Worm (Caenorhabditis elegans) whole organism, midembryonic: ENCODE results near the gene T19D2.3.

ENCODE experiments used
- T22C8.4 ChIP-seq: fragments of 200-800 bp; sonication (Bioruptor generic); IDR thresholded peaks from 2 replicates; pipeline ENCODE4 v1.3.6; 2022; ENCODE audit warnings: missing genetic modification characterization, missing compliant biosample characterization
- cog-1 ChIP-seq: sonication (generic microtip); optimal IDR thresholded peaks from 2 replicates; lab custom pipeline; 2016; ENCODE audit warnings: missing genetic modification characterization, missing compliant biosample characterization
- flt-1 ChIP-seq: fragments of 200-800 bp; sonication (Bioruptor generic); IDR thresholded peaks from 2 replicates; pipeline ENCODE4 v1.3.6; 2022; ENCODE audit warnings: missing genetic modification characterization, missing compliant biosample characterization
- klf-2 ChIP-seq: fragments of 200-800 bp; sonication (Bioruptor generic); conservative IDR thresholded peaks from 2 replicates; pipeline ENCODE4 v1.3.6; 2022; ENCODE audit warnings: missing genetic modification reagents, missing genetic modification characterization, missing compliant biosample characterization
- med-1 ChIP-seq: sonication (generic microtip); optimal IDR thresholded peaks from 2 replicates; lab custom pipeline; 2017; ENCODE audit warnings: missing genetic modification characterization, mild to moderate bottlenecking, missing compliant biosample characterization, antibody characterized with exemption, missing genetic modification reagents; ENCODE audit not compliant: insufficient read depth
- ref-1 ChIP-seq: fragments of 200-800 bp; sonication (Bioruptor generic); conservative IDR thresholded peaks from 2 replicates; pipeline ENCODE4 v1.3.6; 2022; ENCODE audit warnings: missing genetic modification reagents, missing genetic modification characterization, missing compliant biosample characterization
- tab-1 ChIP-seq: fragments of 200-800 bp; sonication (Bioruptor generic); IDR thresholded peaks from 2 replicates; pipeline ENCODE4 v1.3.6; 2022; ENCODE audit warnings: missing genetic modification characterization, missing compliant biosample characterization
- ztf-23 ChIP-seq: fragments of 200-800 bp; sonication (Bioruptor generic); IDR thresholded peaks from 2 replicates; pipeline ENCODE4 v1.3.6; 2022; ENCODE audit warnings: missing genetic modification reagents, missing genetic modification characterization, missing compliant biosample characterization
- ztf-29 ChIP-seq: fragments of 200-800 bp; sonication (Bioruptor generic); IDR thresholded peaks from 2 replicates; pipeline ENCODE4 v1.3.6; 2022; ENCODE audit warnings: missing genetic modification reagents, missing genetic modification characterization, missing compliant biosample characterization

The T19D2.3 gene

ce11 chrX:3917013-3917412 lies 22.0 kb upstream of the T19D2.3 start, which contains the start of gene T22B2.3:
T22B2.3 (plus strand) TSS chrX:3917313.
- TF ChIP-seq cog-1 (tag; lab: Kevin White, UChicago) (no peak), med-1 (GFP tag; lab: Kevin White, UChicago) (no peak), flt-1 (no peak), tab-1 (GFP tag; lab: Robert Waterston, UW) (no peak), ztf-23 (GFP tag; lab: Robert Waterston, UW) (no peak), ztf-29 (no peak), T22C8.4 (GFP tag; lab: Robert Waterston, UW) (no peak), klf-2 (no peak), ref-1 (no peak)

- TF ChIP-seq flt-1: no peak
- no peak for TF ChIP-seq ref-1
- TF ChIP-seq cog-1 (tag; lab: Kevin White, UChicago): no peak
- TF ChIP-seq med-1 (GFP tag; lab: Kevin White, UChicago): no peak
- TF ChIP-seq klf-2: no peak
- TF ChIP-seq tab-1 (GFP tag; lab: Robert Waterston, UW): no peak
- no peak for TF ChIP-seq T22C8.4 (GFP tag; lab: Robert Waterston, UW)
- TF ChIP-seq ztf-29: no peak
- TF ChIP-seq ztf-23 (GFP tag; lab: Robert Waterston, UW): no peak
Observed at ce11 chrX:3918182-3918581, 20.9 kb upstream of the T19D2.3 start.

- no peak for TF ChIP-seq ztf-29
- no peak for TF ChIP-seq ref-1
- TF ChIP-seq ztf-23 (GFP tag; lab: Robert Waterston, UW): no peak
- TF ChIP-seq med-1 (GFP tag; lab: Kevin White, UChicago): no peak
- TF ChIP-seq cog-1 (tag; lab: Kevin White, UChicago): no peak
- no peak for TF ChIP-seq flt-1
- no peak for TF ChIP-seq T22C8.4 (GFP tag; lab: Robert Waterston, UW)
- TF ChIP-seq klf-2: no peak
- TF ChIP-seq tab-1 (GFP tag; lab: Robert Waterston, UW): no peak
Observed at ce11 chrX:3919689-3920088, 19.4 kb upstream of the T19D2.3 start.

- TF ChIP-seq med-1 (GFP tag; lab: Kevin White, UChicago) (no peak), cog-1 (tag; lab: Kevin White, UChicago) (no peak), klf-2 (no peak), ref-1 (no peak)
Observed at ce11 chrX:3920101-3920500, 18.9 kb upstream of the T19D2.3 start, which contains the start of gene T22B2.2. T22B2.2 (plus strand) TSS chrX:3920401.

- TF ChIP-seq tab-1 (GFP tag; lab: Robert Waterston, UW) (no peak), ref-1 (no peak), ztf-23 (GFP tag; lab: Robert Waterston, UW) (no peak), T22C8.4 (GFP tag; lab: Robert Waterston, UW) (no peak), klf-2 (no peak), med-1 (GFP tag; lab: Kevin White, UChicago) (no peak), cog-1 (tag; lab: Kevin White, UChicago) (no peak), flt-1 (no peak), ztf-29 (no peak)
Observed at ce11 chrX:3920747-3921146, 18.3 kb upstream of the T19D2.3 start.

- no peak for TF ChIP-seq cog-1 (tag; lab: Kevin White, UChicago)
- TF ChIP-seq T22C8.4 (GFP tag; lab: Robert Waterston, UW): no peak
- TF ChIP-seq ztf-23 (GFP tag; lab: Robert Waterston, UW): no peak
- no peak for TF ChIP-seq flt-1
- no peak for TF ChIP-seq klf-2
- TF ChIP-seq ztf-29: no peak
- TF ChIP-seq med-1 (GFP tag; lab: Kevin White, UChicago): no peak
- TF ChIP-seq ref-1: no peak
- no peak for TF ChIP-seq tab-1 (GFP tag; lab: Robert Waterston, UW)
Observed at ce11 chrX:3925776-3926175, 13.3 kb upstream of the T19D2.3 start, which contains the start of gene T22B2.1. T22B2.1 (plus strand) TSS chrX:3926076.

- TF ChIP-seq T22C8.4 (GFP tag; lab: Robert Waterston, UW) (no peak), ztf-23 (GFP tag; lab: Robert Waterston, UW) (no peak), ztf-29 (no peak), flt-1 (no peak), ref-1 (no peak), cog-1 (tag; lab: Kevin White, UChicago) (no peak), tab-1 (GFP tag; lab: Robert Waterston, UW) (no peak), med-1 (GFP tag; lab: Kevin White, UChicago) (no peak)
Observed at ce11 chrX:3931350-3931749, 7.7 kb upstream of the T19D2.3 start, which contains the start of gene adt-3. adt-3 (plus strand) TSS chrX:3931650.

ce11 chrX:3932694-3933093 lies 6.4 kb upstream of the T19D2.3 start:
- no peak for TF ChIP-seq T22C8.4 (GFP tag; lab: Robert Waterston, UW)
- TF ChIP-seq med-1 (GFP tag; lab: Kevin White, UChicago): no peak
- no peak for TF ChIP-seq ztf-29
- TF ChIP-seq flt-1: no peak

ce11 chrX:3937483-3937882 lies 1.6 kb upstream of the T19D2.3 start:
- TF ChIP-seq flt-1: no peak
- TF ChIP-seq ztf-29: no peak
- TF ChIP-seq klf-2: no peak
- TF ChIP-seq med-1 (GFP tag; lab: Kevin White, UChicago): no peak
- no peak for TF ChIP-seq tab-1 (GFP tag; lab: Robert Waterston, UW)
- TF ChIP-seq ref-1: no peak
- TF ChIP-seq cog-1 (tag; lab: Kevin White, UChicago): no peak
- TF ChIP-seq ztf-23 (GFP tag; lab: Robert Waterston, UW): no peak
- TF ChIP-seq T22C8.4 (GFP tag; lab: Robert Waterston, UW): no peak

ce11 chrX:3937884-3938283 lies 1.2 kb upstream of the T19D2.3 start:
- TF ChIP-seq med-1 (GFP tag; lab: Kevin White, UChicago): no peak
- TF ChIP-seq klf-2: no peak
- no peak for TF ChIP-seq ztf-23 (GFP tag; lab: Robert Waterston, UW)
- no peak for TF ChIP-seq ztf-29
- TF ChIP-seq T22C8.4 (GFP tag; lab: Robert Waterston, UW): no peak
- no peak for TF ChIP-seq tab-1 (GFP tag; lab: Robert Waterston, UW)
- TF ChIP-seq cog-1 (tag; lab: Kevin White, UChicago): no peak
- TF ChIP-seq ref-1: no peak
- no peak for TF ChIP-seq flt-1
